Worm (Caenorhabditis elegans): ENCODE measurements around the gene Y62H9A.8.

DNA sequence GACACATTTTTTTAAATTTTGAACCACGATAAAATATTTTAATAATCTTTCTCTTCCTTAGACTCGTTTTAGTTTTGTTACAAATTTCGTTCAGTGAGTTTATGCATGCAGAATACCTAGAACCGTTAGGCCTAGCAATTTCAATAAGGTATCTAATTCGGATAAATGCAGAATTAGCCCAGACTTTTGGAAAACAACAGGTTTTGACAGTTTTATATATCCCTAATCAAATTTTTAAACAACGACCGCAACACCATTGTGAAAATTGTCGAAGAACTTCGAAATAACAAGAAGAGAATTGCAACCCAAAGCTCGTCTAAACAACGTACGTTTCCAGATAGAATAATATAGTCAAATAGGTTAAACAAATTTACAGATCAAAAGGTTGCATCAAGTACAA lies 25.8 kb upstream of the Y62H9A.8 start, which contains the start of gene Y62H9A.16:
- TF ChIP-seq him-1 (tag; optimal IDR thresholded peaks at IDR 0.05) = no peak
- no peak for TF ChIP-seq dao-5 (tag; optimal IDR thresholded peaks at IDR 0.05)
- TF ChIP-seq W03F9.2 (tag; optimal IDR thresholded peaks at IDR 0.05) = no peak

All from whole organism, L4/young adult.